Worm (Caenorhabditis elegans) whole organism, early embryonic: ENCODE measurements around the gene Y110A2AL.6.

Experiments used
- ama-1 ChIP-seq: fragments of 150-350 bp; optimal IDR thresholded peaks from 2 replicates; lab custom pipeline; 2014
- flt-1 ChIP-seq: fragments of 200-800 bp; sonication (Bioruptor generic); IDR thresholded peaks from 2 replicates; pipeline ENCODE4 v1.3.6; 2022; ENCODE audit warnings: missing genetic modification characterization, missing compliant biosample characterization
- hnd-1 ChIP-seq: sonication (generic microtip); optimal IDR thresholded peaks from 2 replicates; lab custom pipeline; 2016; ENCODE audit warnings: missing genetic modification characterization, missing compliant biosample characterization
- tbx-37 ChIP-seq: fragments of 200-800 bp; sonication (Bioruptor generic); conservative IDR thresholded peaks from 2 replicates; pipeline ENCODE4 v1.3.6; 2022; ENCODE audit warnings: missing genetic modification reagents, missing genetic modification characterization, missing compliant biosample characterization

ce11 chrII:2796431-2796830, 45.0 kb downstream of the Y110A2AL.6 start:
- TF ChIP-seq ama-1 (lab: Kevin White, UChicago), result no peak
- TF ChIP-seq hnd-1 (tag; lab: Kevin White, UChicago), result no peak
- no peak for TF ChIP-seq flt-1 (GFP tag; lab: Robert Waterston, UW)
- TF ChIP-seq tbx-37 (GFP tag; lab: Robert Waterston, UW), result no peak
